Worm (Caenorhabditis elegans): ENCODE results near the gene lipl-1.

DNA sequence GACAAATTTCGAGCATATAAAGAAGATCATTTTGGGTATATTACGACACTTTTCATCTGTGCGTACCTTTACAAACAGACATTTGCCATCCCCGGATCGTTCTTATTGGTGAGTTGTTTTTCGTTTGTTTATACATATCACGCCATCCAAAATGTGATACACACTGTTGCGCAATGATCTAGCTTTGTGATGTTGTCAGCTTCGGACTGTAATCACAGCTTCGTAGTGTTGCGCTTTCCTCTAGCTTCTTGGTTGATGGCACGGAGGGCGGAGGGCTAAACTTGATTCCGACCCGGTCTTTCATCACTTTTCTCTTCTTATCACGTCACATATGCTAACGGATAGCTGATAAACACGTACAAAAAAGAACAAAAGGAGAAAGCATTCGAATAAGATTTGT lies 40.4 kb upstream of the lipl-1 start:
- TF ChIP-seq lsy-27 (tag; optimal IDR thresholded peaks at IDR 0.05; ENCODE audit: borderline replicate concordance, insufficient read depth): no peak
- TF ChIP-seq F55B11.4 (tag; optimal IDR thresholded peaks at IDR 0.05; ENCODE audit: borderline replicate concordance, insufficient read depth): no peak
- no peak for TF ChIP-seq rec-8 (tag; optimal IDR thresholded peaks at IDR 0.05)
- no peak for TF ChIP-seq F22D6.2 (tag; optimal IDR thresholded peaks at IDR 0.05)
- no peak for TF ChIP-seq F37B4.10 (GFP tag; IDR thresholded peaks at IDR 0.05)
- no peak for TF ChIP-seq F23B12.7 (tag; optimal IDR thresholded peaks at IDR 0.05; ENCODE audit: insufficient read depth)
- no peak for TF ChIP-seq snpc-4 (GFP tag; optimal IDR thresholded peaks at IDR 0.05)
- no peak for TF ChIP-seq snpc-4 (tag; optimal IDR thresholded peaks at IDR 0.05)
- TF ChIP-seq ets-4 (GFP tag; optimal IDR thresholded peaks at IDR 0.05): no peak
- TF ChIP-seq nhr-179 (tag; optimal IDR thresholded peaks at IDR 0.05): no peak
- TF ChIP-seq B0261.1 (tag; optimal IDR thresholded peaks at IDR 0.05): no peak
- TF ChIP-seq sptf-2 (GFP tag; optimal IDR thresholded peaks at IDR 0.05): no peak
